Worm (Caenorhabditis elegans) whole organism, late embryonic: ENCODE results near the gene K09C8.8.

Experiments used
- Y22D7AL.16 ChIP-seq: sonication (generic microtip); optimal IDR thresholded peaks from 2 replicates; lab custom pipeline; 2016; ENCODE audit warnings: missing genetic modification characterization, missing compliant biosample characterization
- ceh-34 ChIP-seq: sonication (generic microtip); optimal IDR thresholded peaks from 2 replicates; lab custom pipeline; 2016; ENCODE audit warnings: mild to moderate bottlenecking, missing genetic modification characterization, missing compliant biosample characterization
- dmd-4 ChIP-seq: sonication (generic microtip); optimal IDR thresholded peaks from 2 replicates; lab custom pipeline; 2016; ENCODE audit warnings: borderline replicate concordance, missing genetic modification characterization, missing compliant biosample characterization

DNA sequence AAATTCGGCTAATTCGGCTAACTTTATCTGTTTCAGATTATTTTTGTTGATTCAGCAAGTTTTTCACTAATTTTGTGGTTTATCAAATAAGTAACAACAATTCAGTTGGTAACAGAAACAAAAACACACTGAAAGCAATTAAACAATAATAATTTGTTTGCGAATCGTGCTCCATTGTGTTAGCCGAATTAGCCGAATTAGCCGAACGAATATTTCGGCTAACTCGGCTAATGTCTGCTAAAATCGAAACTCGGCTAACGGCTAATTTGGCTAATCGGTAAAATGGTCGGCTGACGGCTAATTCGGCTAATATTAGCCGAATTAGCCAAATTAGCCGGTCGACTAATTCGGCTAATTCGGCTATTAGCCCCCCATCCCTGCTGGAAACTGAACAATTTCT is 33.0 kb downstream of the K09C8.8 start:
- TF ChIP-seq Y22D7AL.16 (tag; lab: Kevin White, UChicago) (no peak), dmd-4 (tag; lab: Kevin White, UChicago) (no peak), ceh-34 (tag; lab: Kevin White, UChicago) (no peak)
